Worm (Caenorhabditis elegans) whole organism, early embryonic: ENCODE measurements around the gene sri-4.

Experiments used
- B0310.2 ChIP-seq: sonication (generic microtip); optimal IDR thresholded peaks from 2 replicates; lab custom pipeline; 2016; ENCODE audit warnings: mild to moderate bottlenecking, missing genetic modification characterization, missing compliant biosample characterization
- F13C5.2 ChIP-seq: sonication (generic microtip); optimal IDR thresholded peaks from 2 replicates; lab custom pipeline; 2017; ENCODE audit warnings: mild to moderate bottlenecking, missing genetic modification characterization, inconsistent platforms, missing compliant biosample characterization
- aly-1 ChIP-seq: sonication (generic microtip); optimal IDR thresholded peaks from 2 replicates; lab custom pipeline; 2016; ENCODE audit warnings: missing genetic modification characterization, missing compliant biosample characterization
- ama-1 ChIP-seq: fragments of 150-350 bp; optimal IDR thresholded peaks from 2 replicates; lab custom pipeline; 2014
- ceh-13 ChIP-seq: fragments of 200-800 bp; sonication (Bioruptor generic); optimal IDR thresholded peaks from 2 replicates; lab custom pipeline; 2018; ENCODE audit warnings: mild to moderate bottlenecking, missing genetic modification characterization, missing compliant biosample characterization
- ceh-36 ChIP-seq: sonication (generic microtip); optimal IDR thresholded peaks from 2 replicates; lab custom pipeline; 2016; ENCODE audit warnings: missing genetic modification characterization, inconsistent platforms, missing compliant biosample characterization
- ets-7 ChIP-seq: sonication (generic microtip); optimal IDR thresholded peaks from 2 replicates; lab custom pipeline; 2016; ENCODE audit warnings: missing genotype, missing genetic modification characterization, missing compliant biosample characterization
- flt-1 ChIP-seq: fragments of 200-800 bp; sonication (Bioruptor generic); IDR thresholded peaks from 2 replicates; pipeline ENCODE4 v1.3.6; 2022; ENCODE audit warnings: missing genetic modification characterization, missing compliant biosample characterization
- hmbx-1 ChIP-seq: sonication (generic microtip); optimal IDR thresholded peaks from 2 replicates; lab custom pipeline; 2016; ENCODE audit warnings: mild to moderate bottlenecking, missing genetic modification characterization, missing compliant biosample characterization
- hmg-4 ChIP-seq: fragments of 200-800 bp; sonication (Bioruptor generic); optimal IDR thresholded peaks from 2 replicates; lab custom pipeline; 2018; ENCODE audit warnings: mild to moderate bottlenecking, missing genetic modification characterization, missing compliant biosample characterization
- hnd-1 ChIP-seq: sonication (generic microtip); optimal IDR thresholded peaks from 2 replicates; lab custom pipeline; 2016; ENCODE audit warnings: missing genetic modification characterization, missing compliant biosample characterization
- pes-1 ChIP-seq: fragments of 200-800 bp; sonication (Bioruptor generic); IDR thresholded peaks from 2 replicates; pipeline ENCODE4 v1.3.6; 2022; ENCODE audit warnings: missing genetic modification reagents, missing genetic modification characterization, missing compliant biosample characterization
- scrt-1 ChIP-seq: fragments of 200-800 bp; sonication (Bioruptor generic); IDR thresholded peaks from 2 replicates; pipeline ENCODE4 v1.3.6; 2022; ENCODE audit warnings: missing genetic modification characterization, missing compliant biosample characterization
- sea-1 ChIP-seq: fragments of 200-800 bp; sonication (Bioruptor generic); conservative IDR thresholded peaks from 2 replicates; pipeline ENCODE4 v1.3.6; 2022; ENCODE audit warnings: missing genetic modification characterization, missing compliant biosample characterization
- tbx-11 ChIP-seq: fragments of 200-800 bp; sonication (Bioruptor generic); IDR thresholded peaks from 2 replicates; pipeline ENCODE4 v1.3.6; 2022; ENCODE audit warnings: missing genetic modification characterization, missing compliant biosample characterization
- tbx-37 ChIP-seq: fragments of 200-800 bp; sonication (Bioruptor generic); conservative IDR thresholded peaks from 2 replicates; pipeline ENCODE4 v1.3.6; 2022; ENCODE audit warnings: missing genetic modification reagents, missing genetic modification characterization, missing compliant biosample characterization
- tra-4 ChIP-seq: sonication (generic microtip); optimal IDR thresholded peaks from 2 replicates; lab custom pipeline; 2017; ENCODE audit warnings: missing genetic modification characterization, missing compliant biosample characterization

Gene sri-4

ce11 chrV:726573-727483 is 21.3 kb upstream of the sri-4 start:
- TF ChIP-seq ets-7 (tag; lab: Kevin White, UChicago) (no peak), hmbx-1 (no peak), ceh-13 (GFP tag; lab: Kevin White, UChicago) (no peak), flt-1 (GFP tag; lab: Robert Waterston, UW) (no peak), sea-1 (no peak), scrt-1 (GFP tag; lab: Robert Waterston, UW) (no peak), F13C5.2 (tag; lab: Kevin White, UChicago) (no peak), aly-1 (tag; lab: Kevin White, UChicago) (no peak), ceh-36 (no peak)

- TF ChIP-seq aly-1 (tag; lab: Kevin White, UChicago), result no peak
- TF ChIP-seq hnd-1 (tag; lab: Kevin White, UChicago), result no peak
- no peak for TF ChIP-seq pes-1
- TF ChIP-seq ama-1 (lab: Kevin White, UChicago), result no peak
- TF ChIP-seq ets-7 (tag; lab: Kevin White, UChicago), result no peak
- no peak for TF ChIP-seq scrt-1 (GFP tag; lab: Robert Waterston, UW)
- no peak for TF ChIP-seq F13C5.2 (tag; lab: Kevin White, UChicago)
- no peak for TF ChIP-seq hmbx-1
- TF ChIP-seq hmg-4 (GFP tag; lab: Kevin White, UChicago), result no peak
- no peak for TF ChIP-seq sea-1
- TF ChIP-seq tra-4 (tag; lab: Kevin White, UChicago), result no peak
- TF ChIP-seq B0310.2, result no peak
- TF ChIP-seq ceh-36, result no peak
- TF ChIP-seq tbx-11 (GFP tag; lab: Robert Waterston, UW), result no peak
- TF ChIP-seq ceh-13 (GFP tag; lab: Kevin White, UChicago), result no peak
- no peak for TF ChIP-seq flt-1 (GFP tag; lab: Robert Waterston, UW)
- no peak for TF ChIP-seq tbx-37 (GFP tag; lab: Robert Waterston, UW)
Observed at ce11 chrV:727484-728351, 20.4 kb upstream of the sri-4 start, which contains the start of the genes icl-1 and srh-2. Gene icl-1 (minus strand): TSS chrV:728004. Gene srh-2 (plus strand): TSS chrV:728301.

- TF ChIP-seq sea-1 (no peak), B0310.2 (no peak), hnd-1 (tag; lab: Kevin White, UChicago) (no peak), hmbx-1 (no peak), aly-1 (tag; lab: Kevin White, UChicago) (no peak), ceh-13 (GFP tag; lab: Kevin White, UChicago) (no peak), tbx-37 (GFP tag; lab: Robert Waterston, UW) (no peak), ets-7 (tag; lab: Kevin White, UChicago) (no peak), hmg-4 (GFP tag; lab: Kevin White, UChicago) (no peak)
Observed at ce11 chrV:728822-729493, 19.2 kb upstream of the sri-4 start.

ce11 chrV:730216-730615 is 17.9 kb upstream of the sri-4 start:
- TF ChIP-seq ama-1 (lab: Kevin White, UChicago) (no peak), aly-1 (tag; lab: Kevin White, UChicago) (no peak), sea-1 (no peak), hnd-1 (tag; lab: Kevin White, UChicago) (no peak), ceh-13 (GFP tag; lab: Kevin White, UChicago) (no peak), F13C5.2 (tag; lab: Kevin White, UChicago) (no peak), hmbx-1 (no peak), pes-1 (no peak)

- no peak for TF ChIP-seq sea-1
- TF ChIP-seq flt-1 (GFP tag; lab: Robert Waterston, UW), result no peak
- no peak for TF ChIP-seq tra-4 (tag; lab: Kevin White, UChicago)
- no peak for TF ChIP-seq ceh-36
- no peak for TF ChIP-seq ama-1 (lab: Kevin White, UChicago)
- TF ChIP-seq hnd-1 (tag; lab: Kevin White, UChicago), result no peak
- no peak for TF ChIP-seq hmg-4 (GFP tag; lab: Kevin White, UChicago)
- no peak for TF ChIP-seq pes-1
- TF ChIP-seq tbx-37 (GFP tag; lab: Robert Waterston, UW), result no peak
- TF ChIP-seq scrt-1 (GFP tag; lab: Robert Waterston, UW), result no peak
- TF ChIP-seq hmbx-1, result no peak
- no peak for TF ChIP-seq ceh-13 (GFP tag; lab: Kevin White, UChicago)
- TF ChIP-seq tbx-11 (GFP tag; lab: Robert Waterston, UW), result no peak
- TF ChIP-seq ets-7 (tag; lab: Kevin White, UChicago), result no peak
- no peak for TF ChIP-seq B0310.2
Observed at ce11 chrV:731330-731729, 16.8 kb upstream of the sri-4 start.

DNA sequence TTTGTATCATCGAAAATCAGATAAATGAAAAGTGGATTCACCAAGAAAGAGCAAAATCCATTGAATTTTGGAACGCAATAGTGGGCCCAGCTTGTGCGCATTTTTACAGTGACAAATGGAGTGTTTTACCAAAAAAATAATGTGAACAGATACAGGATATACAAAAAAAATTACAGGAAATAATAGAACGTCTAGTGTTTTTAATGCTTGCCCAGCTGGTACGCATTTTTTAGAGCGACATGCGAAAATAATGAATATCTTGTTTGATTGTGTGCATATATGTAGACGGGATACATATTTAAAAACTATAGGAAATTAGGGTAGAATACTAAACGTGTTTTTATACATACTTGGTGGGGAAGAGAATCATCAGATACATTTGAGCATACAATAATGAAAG is 12.0 kb upstream of the sri-4 start, which contains the start of gene srj-25:
Gene srj-25, minus strand, starts transcription at position 101 of the 400 bp plus-strand sequence.
- no peak for TF ChIP-seq tbx-37 (GFP tag; lab: Robert Waterston, UW)
- no peak for TF ChIP-seq ets-7 (tag; lab: Kevin White, UChicago)
- TF ChIP-seq sea-1, result no peak
- no peak for TF ChIP-seq B0310.2
- no peak for TF ChIP-seq ceh-13 (GFP tag; lab: Kevin White, UChicago)
- TF ChIP-seq hmbx-1, result no peak
- no peak for TF ChIP-seq hnd-1 (tag; lab: Kevin White, UChicago)
- no peak for TF ChIP-seq F13C5.2 (tag; lab: Kevin White, UChicago)
- no peak for TF ChIP-seq tbx-11 (GFP tag; lab: Robert Waterston, UW)
- TF ChIP-seq tra-4 (tag; lab: Kevin White, UChicago), result no peak
- no peak for TF ChIP-seq ama-1 (lab: Kevin White, UChicago)
